Worm (Caenorhabditis elegans): ENCODE data around the gene fbxb-90.

DNA sequence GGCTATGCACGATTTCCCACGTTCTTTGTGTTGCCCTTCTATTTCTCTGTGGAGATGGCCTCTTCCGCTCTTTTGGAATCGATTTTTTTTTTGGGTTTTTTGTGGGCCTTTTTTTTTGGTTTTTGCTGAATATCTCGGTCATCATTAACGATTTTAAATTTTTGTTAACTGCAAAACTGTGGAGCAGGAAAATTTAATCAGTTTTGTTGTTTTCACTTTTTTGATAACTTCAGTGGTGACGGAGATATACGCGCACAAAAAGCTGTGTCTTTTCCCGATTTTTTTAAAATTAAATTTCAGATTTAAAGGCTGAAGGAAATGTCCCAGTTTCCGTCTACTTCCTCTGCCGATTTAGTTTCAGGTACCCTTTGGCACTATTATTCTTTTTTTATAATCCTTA is 36.6 kb upstream of the fbxb-90 start, which contains the start of gene T24E12.1:
- TF ChIP-seq ref-2 (tag; optimal IDR thresholded peaks at IDR 0.05) (no peak), pha-4 (tag; optimal IDR thresholded peaks at IDR 0.05) (no peak), mec-3 (tag; optimal IDR thresholded peaks at IDR 0.05; ENCODE audit: borderline replicate concordance) (no peak), ttx-3 (tag; optimal IDR thresholded peaks at IDR 0.05) (no peak), sox-4 (tag; optimal IDR thresholded peaks at IDR 0.05) (no peak), ama-1 (optimal IDR thresholded peaks at IDR 0.05) (no peak)

Data from whole organism, late embryonic.